Worm (Caenorhabditis elegans) whole organism, L2 larva: ENCODE data around the gene C56C10.6.

Experiments
- alr-1 ChIP-seq: fragments of 150-350 bp; optimal IDR thresholded peaks from 2 replicates; lab custom pipeline; 2014; ENCODE audit warnings: missing biosample characterization, missing genetic modification characterization
- elt-3 ChIP-seq: sonication (generic microtip); optimal IDR thresholded peaks from 2 replicates; lab custom pipeline; 2017; ENCODE audit warnings: missing biosample characterization, missing genetic modification characterization
- fos-1 ChIP-seq: fragments of 150-350 bp; optimal IDR thresholded peaks from 2 replicates; lab custom pipeline; 2014; ENCODE audit warnings: missing biosample characterization, missing genetic modification characterization
- mab-5 ChIP-seq: fragments of 150-350 bp; optimal IDR thresholded peaks from 2 replicates; lab custom pipeline; 2014; ENCODE audit warnings: missing biosample characterization, missing genetic modification characterization
- skn-1 ChIP-seq: sonication (generic microtip); optimal IDR thresholded peaks from 2 replicates; lab custom pipeline; 2017; ENCODE audit warnings: missing biosample characterization, missing genetic modification characterization
- sma-3 ChIP-seq: sonication (generic microtip); optimal IDR thresholded peaks from 2 replicates; lab custom pipeline; 2016; ENCODE audit warnings: missing genetic modification reagents, missing genetic modification characterization, missing compliant biosample characterization

- TF ChIP-seq fos-1 (tag; lab: Kevin White, UChicago) (peak; percentile 84), sma-3 (GFP tag; lab: Kevin White, UChicago) (no peak), skn-1 (tag; lab: Kevin White, UChicago) (no peak), mab-5 (tag; lab: Kevin White, UChicago) (no peak), elt-3 (no peak), alr-1 (tag; lab: Kevin White, UChicago) (no peak)
These were observed 47.3 kb upstream of the C56C10.6 start for ce11 chrII:6628397-6628796.
